Fruit fly (Drosophila melanogaster): ENCODE measurements around the gene CG13738.
A peak's percentile ranks its signal among the peaks of the same experiment; 100 is the strongest.

Gene CG13738

DNA sequence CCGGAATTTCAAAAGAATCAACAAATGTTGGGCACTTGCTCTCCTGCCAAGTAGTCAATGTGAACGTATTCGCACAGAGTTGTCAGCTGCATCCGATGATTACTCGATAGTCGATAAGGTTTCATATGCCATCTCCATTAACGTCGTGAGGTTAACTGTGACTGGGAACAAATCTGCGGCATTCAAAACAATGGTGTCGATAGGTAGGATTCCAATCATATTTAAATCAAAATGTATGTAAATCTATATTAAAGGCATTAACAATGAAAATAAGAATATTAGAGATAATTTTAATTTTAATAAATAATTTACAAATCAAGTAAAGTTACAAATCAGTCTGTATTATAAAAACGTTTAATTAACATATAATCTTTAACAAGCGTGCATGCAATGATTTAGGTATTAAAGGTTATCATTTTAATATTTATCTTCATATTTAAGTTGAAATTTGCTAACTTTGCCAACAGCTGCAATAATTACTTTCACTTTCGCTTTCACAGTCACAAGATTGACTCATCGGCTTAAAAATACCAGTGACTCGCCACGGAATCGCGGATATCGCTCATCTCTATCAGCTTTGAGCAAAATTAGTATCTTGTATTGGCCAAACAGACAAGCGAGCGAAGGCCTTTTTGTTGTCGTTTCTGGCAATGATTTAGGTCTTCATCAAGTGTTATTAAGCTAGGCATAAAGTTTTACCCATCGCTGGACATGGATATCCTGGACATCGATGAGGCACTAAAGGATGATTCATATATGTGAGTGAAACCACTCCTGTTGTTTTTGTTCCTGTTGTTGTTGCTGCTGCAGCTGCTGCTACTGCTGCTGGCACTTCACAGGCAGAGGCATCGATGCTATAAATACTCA, 8.4 kb downstream of the CG13738 start, which contains the start of the genes Meics, Nxf3 and ssp2 (continued):
- peak; percentile 38 for TF ChIP-seq tin (GFP tag; optimal IDR thresholded peaks at IDR 0.05)
- TF ChIP-seq pan (optimal IDR thresholded peaks at IDR 0.05), result no peak
- no peak for TF ChIP-seq pan (GFP tag; optimal IDR thresholded peaks at IDR 0.05 in 1 of 2, IDR thresholded peaks at IDR 0.05 in 1 of 2)
- TF ChIP-seq kay (GFP tag; optimal IDR thresholded peaks at IDR 0.05), result peak; percentile 16
- no peak for TF ChIP-seq Hand (GFP tag; optimal IDR thresholded peaks at IDR 0.05)
- TF ChIP-seq CG7987 (GFP tag; optimal IDR thresholded peaks at IDR 0.05), result no peak
- TF ChIP-seq hb (GFP tag; IDR thresholded peaks at IDR 0.05; ENCODE audit: partially characterized antibody), result peak; percentile 71; the same call in 2 of the 3 replicates
- TF ChIP-seq tna (GFP tag; IDR thresholded peaks at IDR 0.05; ENCODE audit: partially characterized antibody), result peak; percentile 25; the same call in 1 of the 2 replicates
- peak; percentile 29 for TF ChIP-seq YL-1 (GFP tag; optimal IDR thresholded peaks at IDR 0.05)
- peak; percentile 51 for TF ChIP-seq Jarid2 (GFP tag; optimal IDR thresholded peaks at IDR 0.05)
- TF ChIP-seq stc (GFP tag; IDR thresholded peaks at IDR 0.05), result peak; percentile 27; the same call in 1 of the 2 replicates
- TF ChIP-seq Ptx1 (GFP tag; IDR thresholded peaks at IDR 0.05), result peak; percentile 48
- TF ChIP-seq danr (GFP tag; IDR thresholded peaks at IDR 0.05), result no peak
- TF ChIP-seq Scr (GFP tag; IDR thresholded peaks at IDR 0.05; ENCODE audit: partially characterized antibody), result peak; percentile 74
- no peak for TF ChIP-seq odd (GFP tag; optimal IDR thresholded peaks at IDR 0.05)
- 0 out of 3 replicates have a peak, but pooled peaks have one; percentile 21 for TF ChIP-seq Dbx (GFP tag; IDR thresholded peaks at IDR 0.05)
- peak; percentile 11 for TF ChIP-seq CG9817 (tag; optimal IDR thresholded peaks at IDR 0.05)
- no peak for TF ChIP-seq wdn (GFP tag; IDR thresholded peaks at IDR 0.05)
- TF ChIP-seq lola (GFP tag; optimal IDR thresholded peaks at IDR 0.05), result peak in 1 of 3 experiments; percentile 63
- peak; percentile 30 for TF ChIP-seq CG2712 (tag; optimal IDR thresholded peaks at IDR 0.05)
- peak; percentile 52; the same call in 1 of the 2 replicates for TF ChIP-seq NFAT (GFP tag; IDR thresholded peaks at IDR 0.05)
- TF ChIP-seq bab2 (GFP tag; optimal IDR thresholded peaks at IDR 0.05), result peak; percentile 6
- peak; percentile 43; the same call in 1 of the 2 replicates for TF ChIP-seq CG9215 (GFP tag; IDR thresholded peaks at IDR 0.05)
- TF ChIP-seq crp (GFP tag; optimal IDR thresholded peaks at IDR 0.05), result peak in 1 of 2 experiments; percentile 47
- no peak for TF ChIP-seq Meics (GFP tag; optimal IDR thresholded peaks at IDR 0.05)
- TF ChIP-seq inv (GFP tag; IDR thresholded peaks at IDR 0.05; ENCODE audit: partially characterized antibody), result peak; percentile 46
- TF ChIP-seq CG9876 (GFP tag; optimal IDR thresholded peaks at IDR 0.05), result no peak
- no peak for TF ChIP-seq corto (GFP tag; optimal IDR thresholded peaks at IDR 0.05)
- TF ChIP-seq CG9727 (GFP tag; optimal IDR thresholded peaks at IDR 0.05), result peak; percentile 56
- peak; percentile 3 for TF ChIP-seq tio (GFP tag; optimal IDR thresholded peaks at IDR 0.05)
- TF ChIP-seq Dip2 (GFP tag; IDR thresholded peaks at IDR 0.05), result no peak
- TF ChIP-seq CG3838 (GFP tag; optimal IDR thresholded peaks at IDR 0.05), result no peak
- TF ChIP-seq H15 (GFP tag; IDR thresholded peaks at IDR 0.05), result no peak
- TF ChIP-seq zen2 (GFP tag; IDR thresholded peaks at IDR 0.05; ENCODE audit: partially characterized antibody), result peak; percentile 54; the same call in 2 of the 3 replicates
- TF ChIP-seq Dref (GFP tag; IDR thresholded peaks at IDR 0.05), result peak; percentile 65
- no peak for TF ChIP-seq oc (tag; optimal IDR thresholded peaks at IDR 0.05)
- TF ChIP-seq CG31388 (GFP tag; optimal IDR thresholded peaks at IDR 0.05), result no peak
- peak; percentile 13 for TF ChIP-seq Sin3A (optimal IDR thresholded peaks at IDR 0.05)
- TF ChIP-seq CG10209 (GFP tag; optimal IDR thresholded peaks at IDR 0.05), result no peak
- TF ChIP-seq CG17186 (GFP tag; optimal IDR thresholded peaks at IDR 0.05), result no peak
- TF ChIP-seq MBD-R2 (GFP tag; IDR thresholded peaks at IDR 0.05), result peak; percentile 79
- TF ChIP-seq lab (GFP tag; optimal IDR thresholded peaks at IDR 0.05), result no peak
- no peak for TF ChIP-seq Hmr (GFP tag; optimal IDR thresholded peaks at IDR 0.05)
- peak; percentile 41; the same call in 1 of the 3 replicates for TF ChIP-seq CG34224 (GFP tag; IDR thresholded peaks at IDR 0.05; ENCODE audit: partially characterized antibody)
- TF ChIP-seq ERR (GFP tag; optimal IDR thresholded peaks at IDR 0.05), result peak; percentile 0
- peak; percentile 40 for TF ChIP-seq Ets97D (GFP tag; optimal IDR thresholded peaks at IDR 0.05)
- peak; percentile 64; the same call in 3 of the 4 replicates for TF ChIP-seq Dll (GFP tag; IDR thresholded peaks at IDR 0.05; ENCODE audit: partially characterized antibody)

Data from whole organism, embryonic.